Fruit fly (Drosophila melanogaster) whole organism, embryonic: ENCODE results near the gene PIG-B.

Experiments used
- C15 ChIP-seq: fragments of 200-800 bp; sonication (Bioruptor generic); IDR thresholded peaks from 3 replicates; pipeline ENCODE4 v1.3.6; 2022; ENCODE audit warnings: missing biosample characterization, missing genetic modification characterization
- CG10431 ChIP-seq: fragments of 200-800 bp; sonication (Bioruptor generic); optimal IDR thresholded peaks from 3 replicates; lab custom pipeline; 2018; ENCODE audit warnings: missing biosample characterization, mild to moderate bottlenecking, missing genetic modification characterization
- CG11456 ChIP-seq: fragments of 200-800 bp; sonication (Bioruptor generic); IDR thresholded peaks from 3 replicates; pipeline ENCODE4 v1.3.6; 2022; ENCODE audit warnings: missing biosample characterization, missing genetic modification characterization
- CG1233 ChIP-seq: fragments of 200-800 bp; sonication (Bioruptor generic); optimal IDR thresholded peaks from 4 replicates; lab custom pipeline; 2018; ENCODE audit warnings: missing biosample characterization, mild to moderate bottlenecking, missing genetic modification characterization
- CG12769 ChIP-seq: fragments of 200-800 bp; sonication (Bioruptor generic); optimal IDR thresholded peaks from 2 replicates; lab custom pipeline; 2019; ENCODE audit warnings: missing biosample characterization, mild to moderate bottlenecking, missing genetic modification characterization, moderate library complexity
- CG12942 ChIP-seq: fragments of 200-800 bp; sonication (Bioruptor generic); optimal IDR thresholded peaks from 3 replicates; lab custom pipeline; 2016; ENCODE audit warnings: missing biosample characterization, missing genetic modification characterization
- CG13894 ChIP-seq: fragments of 200-800 bp; sonication (Bioruptor generic); optimal IDR thresholded peaks from 3 replicates; lab custom pipeline; 2018; ENCODE audit warnings: missing biosample characterization, mild to moderate bottlenecking, missing genetic modification characterization, moderate library complexity
- CG14050 ChIP-seq: fragments of 200-800 bp; sonication (Bioruptor generic); IDR thresholded peaks from 3 replicates; pipeline ENCODE4 v1.3.6; 2022; ENCODE audit warnings: missing biosample characterization, missing genetic modification characterization
- CG1647 ChIP-seq: fragments of 200-800 bp; sonication (Bioruptor generic); optimal IDR thresholded peaks from 3 replicates; lab custom pipeline; 2016; ENCODE audit warnings: missing biosample characterization, missing genetic modification characterization
- CG17186 ChIP-seq: fragments of 200-800 bp; sonication (Bioruptor generic); optimal IDR thresholded peaks from 3 replicates; lab custom pipeline; 2017; ENCODE audit warnings: missing biosample characterization, missing genetic modification reagents, missing genetic modification characterization
- CG34224 ChIP-seq: fragments of 200-800 bp; sonication (Bioruptor generic); IDR thresholded peaks from 3 replicates; pipeline ENCODE4 v1.3.6; 2022; ENCODE audit warnings: missing biosample characterization, missing genetic modification characterization; ENCODE audit not compliant: partially characterized antibody
- CG4404 ChIP-seq: fragments of 200-800 bp; sonication (Bioruptor generic); IDR thresholded peaks from 2 replicates; pipeline ENCODE4 v1.3.6; 2022; ENCODE audit warnings: missing biosample characterization, missing genetic modification characterization
- CG6175 ChIP-seq: fragments of 200-800 bp; sonication (Bioruptor generic); IDR thresholded peaks from 3 replicates; pipeline ENCODE4 v1.3.6; 2022; ENCODE audit warnings: missing biosample characterization, missing genetic modification characterization
- CG7928 ChIP-seq: fragments of 200-800 bp; sonication (Bioruptor generic); optimal IDR thresholded peaks from 2 replicates; lab custom pipeline; 2017; ENCODE audit warnings: missing biosample characterization, mild to moderate bottlenecking, missing genetic modification characterization
- CG7963 ChIP-seq: fragments of 200-800 bp; sonication (Bioruptor generic); IDR thresholded peaks from 3 replicates; pipeline ENCODE4 v1.3.6; 2022; ENCODE audit warnings: missing biosample characterization, missing genetic modification characterization; ENCODE audit not compliant: partially characterized antibody
- CG8944 ChIP-seq: fragments of 200-800 bp; sonication (Bioruptor generic); optimal IDR thresholded peaks from 3 replicates; lab custom pipeline; 2016; ENCODE audit warnings: missing biosample characterization, missing genetic modification characterization
- CG9876 ChIP-seq: fragments of 200-800 bp; sonication (Bioruptor generic); optimal IDR thresholded peaks from 2 replicates; lab custom pipeline; 2016; ENCODE audit warnings: missing biosample characterization, missing genetic modification characterization
- Dek ChIP-seq: fragments of 200-800 bp; sonication (Bioruptor generic); optimal IDR thresholded peaks from 3 replicates; lab custom pipeline; 2019; ENCODE audit warnings: missing biosample characterization, mild to moderate bottlenecking, missing genetic modification characterization, moderate library complexity
- Ets65A ChIP-seq: fragments of 200-800 bp; sonication (Bioruptor generic); peaks from one replicate; lab custom pipeline; 2016; ENCODE audit warnings: missing biosample characterization, missing genetic modification characterization
- HLHmδ ChIP-seq: fragments of 200-800 bp; sonication (Bioruptor generic); optimal IDR thresholded peaks from 2 replicates; lab custom pipeline; 2018; ENCODE audit warnings: missing biosample characterization, mild to moderate bottlenecking, missing genetic modification characterization, moderate library complexity
- Lhr ChIP-seq: fragments of 200-800 bp; sonication (Bioruptor generic); optimal IDR thresholded peaks from 3 replicates; lab custom pipeline; 2017; ENCODE audit warnings: mild to moderate bottlenecking, missing biosample characterization, missing genetic modification reagents, missing genetic modification characterization
- MESR4 ChIP-seq: fragments of 200-800 bp; sonication (Bioruptor generic); optimal IDR thresholded peaks from 2 replicates; lab custom pipeline; 2018; ENCODE audit warnings: missing biosample characterization, mild to moderate bottlenecking, missing genetic modification characterization, moderate library complexity
- Oli ChIP-seq: fragments of 200-800 bp; sonication (Bioruptor generic); optimal IDR thresholded peaks from 2 replicates; lab custom pipeline; 2018; ENCODE audit warnings: missing biosample characterization, mild to moderate bottlenecking, missing genetic modification characterization, moderate library complexity
- Pdp1 ChIP-seq, 2 experiments: fragments of 200-800 bp; sonication (Bioruptor generic); optimal IDR thresholded peaks; 3 replicates each; lab custom pipeline; 2016; ENCODE audit warnings: missing biosample characterization in 2 of 2, missing genetic modification characterization in 2 of 2, mild to moderate bottlenecking in 1 of 2, moderate library complexity in 1 of 2
- ac ChIP-seq: fragments of 200-800 bp; sonication (Bioruptor generic); optimal IDR thresholded peaks from 3 replicates; lab custom pipeline; 2017; ENCODE audit warnings: missing biosample characterization, mild to moderate bottlenecking, missing genetic modification characterization
- ato ChIP-seq: fragments of 200-800 bp; sonication (Bioruptor generic); IDR thresholded peaks from 2 replicates; pipeline ENCODE4 v1.3.6; 2022; ENCODE audit warnings: missing biosample characterization, missing genetic modification characterization; ENCODE audit not compliant: partially characterized antibody
- az2 ChIP-seq: fragments of 200-800 bp; sonication (Bioruptor generic); optimal IDR thresholded peaks from 3 replicates; lab custom pipeline; 2016; ENCODE audit warnings: missing biosample characterization, missing genetic modification characterization
- cas ChIP-seq: fragments of 200-800 bp; sonication (Bioruptor generic); IDR thresholded peaks from 2 replicates; pipeline ENCODE4 v1.3.6; 2022; ENCODE audit warnings: missing biosample characterization, missing genetic modification characterization
- corto ChIP-seq: fragments of 200-800 bp; sonication (Bioruptor generic); optimal IDR thresholded peaks from 2 replicates; lab custom pipeline; 2016; ENCODE audit warnings: missing biosample characterization, mild to moderate bottlenecking, missing genetic modification characterization, moderate library complexity
- cwo ChIP-seq: fragments of 200-800 bp; sonication (Bioruptor generic); optimal IDR thresholded peaks from 3 replicates; lab custom pipeline; 2017; ENCODE audit warnings: missing biosample characterization, missing genetic modification characterization, mild to moderate bottlenecking, moderate library complexity, missing genetic modification reagents
- ems ChIP-seq: fragments of 200-800 bp; sonication (Bioruptor generic); optimal IDR thresholded peaks from 3 replicates; lab custom pipeline; 2016; ENCODE audit warnings: missing biosample characterization, missing genetic modification characterization
- fd64A ChIP-seq: fragments of 200-800 bp; sonication (Bioruptor generic); optimal IDR thresholded peaks from 3 replicates; lab custom pipeline; 2018; ENCODE audit warnings: missing biosample characterization, mild to moderate bottlenecking, missing genetic modification characterization
- gsb-n ChIP-seq: fragments of 200-800 bp; sonication (Bioruptor generic); optimal IDR thresholded peaks from 3 replicates; lab custom pipeline; 2018; ENCODE audit warnings: missing biosample characterization, mild to moderate bottlenecking, missing genetic modification characterization
- ham ChIP-seq: fragments of 200-800 bp; sonication (Bioruptor generic); IDR thresholded peaks from 2 replicates; pipeline ENCODE4 v1.3.6; 2022; ENCODE audit warnings: missing biosample characterization, missing genetic modification characterization
- jumu ChIP-seq: fragments of 200-800 bp; sonication (Bioruptor generic); optimal IDR thresholded peaks from 3 replicates; lab custom pipeline; 2016; ENCODE audit warnings: missing biosample characterization, missing genetic modification characterization
- odd ChIP-seq: fragments of 200-800 bp; sonication (Bioruptor generic); optimal IDR thresholded peaks from 2 replicates; lab custom pipeline; 2017; ENCODE audit warnings: missing biosample characterization, mild to moderate bottlenecking, missing genetic modification characterization
- pan ChIP-seq, 4 experiments: fragments of >200 bp in 3 of 4; fragments of 200-800 bp in 1 of 4; sonication (Bioruptor generic) in 1 of 4; optimal IDR thresholded peaks in 3 of 4; IDR thresholded peaks in 1 of 4; 2 replicates each; pipeline versions ENCODE4 v1.3.6 to Lab custom; 2017 to 2022; ENCODE audit warnings: missing biosample characterization in 2 of 4, missing genetic modification characterization in 2 of 4, mixed read lengths in 1 of 4
- peb ChIP-seq: fragments of 200-800 bp; sonication (Bioruptor generic); IDR thresholded peaks from 2 replicates; pipeline ENCODE4 v1.3.6; 2022; ENCODE audit warnings: missing biosample characterization, missing genetic modification characterization
- pfk ChIP-seq: fragments of 200-800 bp; sonication (Bioruptor generic); optimal IDR thresholded peaks from 2 replicates; lab custom pipeline; 2018; ENCODE audit warnings: missing biosample characterization, mild to moderate bottlenecking, missing genetic modification characterization, moderate library complexity
- pita ChIP-seq: fragments of 200-800 bp; sonication (Bioruptor generic); optimal IDR thresholded peaks from 2 replicates; lab custom pipeline; 2017; ENCODE audit warnings: missing biosample characterization, mild to moderate bottlenecking, missing genetic modification characterization
- prd ChIP-seq, 3 experiments: fragments of >200 bp in 2 of 3; fragments of 200-800 bp in 1 of 3; sonication (Bioruptor generic) in 1 of 3; optimal IDR thresholded peaks in 2 of 3; IDR thresholded peaks in 1 of 3; 2 replicates in 2 of 3; 3 replicates in 1 of 3; pipeline versions ENCODE4 v1.3.6 to Lab custom; 2017 to 2022; ENCODE audit warnings: missing biosample characterization in 1 of 3, missing genetic modification characterization in 1 of 3
- row ChIP-seq: fragments of 200-800 bp; sonication (Bioruptor generic); IDR thresholded peaks from 3 replicates; pipeline ENCODE4 v1.3.6; 2022; ENCODE audit warnings: missing biosample characterization, missing genetic modification characterization
- sqz ChIP-seq: fragments of 200-800 bp; sonication (Bioruptor generic); optimal IDR thresholded peaks from 3 replicates; lab custom pipeline; 2018; ENCODE audit warnings: missing biosample characterization, mild to moderate bottlenecking, missing genetic modification characterization
- tna ChIP-seq: fragments of 200-800 bp; sonication (Bioruptor generic); IDR thresholded peaks from 2 replicates; pipeline ENCODE4 v1.3.6; 2022; ENCODE audit warnings: missing biosample characterization, missing genetic modification characterization; ENCODE audit not compliant: partially characterized antibody
- vfl ChIP-seq: fragments of 200-800 bp; sonication (Bioruptor generic); optimal IDR thresholded peaks from 2 replicates; lab custom pipeline; 2016; ENCODE audit warnings: missing biosample characterization, missing genetic modification characterization
- z ChIP-seq: fragments of 200-800 bp; sonication (Bioruptor generic); IDR thresholded peaks from 3 replicates; pipeline ENCODE4 v1.3.6; 2022; ENCODE audit warnings: missing biosample characterization, missing genetic modification characterization
- zen2 ChIP-seq: fragments of 200-800 bp; sonication (Bioruptor generic); IDR thresholded peaks from 3 replicates; pipeline ENCODE4 v1.3.6; 2022; ENCODE audit warnings: missing biosample characterization, missing genetic modification characterization; ENCODE audit not compliant: partially characterized antibody

The PIG-B gene

DNA sequence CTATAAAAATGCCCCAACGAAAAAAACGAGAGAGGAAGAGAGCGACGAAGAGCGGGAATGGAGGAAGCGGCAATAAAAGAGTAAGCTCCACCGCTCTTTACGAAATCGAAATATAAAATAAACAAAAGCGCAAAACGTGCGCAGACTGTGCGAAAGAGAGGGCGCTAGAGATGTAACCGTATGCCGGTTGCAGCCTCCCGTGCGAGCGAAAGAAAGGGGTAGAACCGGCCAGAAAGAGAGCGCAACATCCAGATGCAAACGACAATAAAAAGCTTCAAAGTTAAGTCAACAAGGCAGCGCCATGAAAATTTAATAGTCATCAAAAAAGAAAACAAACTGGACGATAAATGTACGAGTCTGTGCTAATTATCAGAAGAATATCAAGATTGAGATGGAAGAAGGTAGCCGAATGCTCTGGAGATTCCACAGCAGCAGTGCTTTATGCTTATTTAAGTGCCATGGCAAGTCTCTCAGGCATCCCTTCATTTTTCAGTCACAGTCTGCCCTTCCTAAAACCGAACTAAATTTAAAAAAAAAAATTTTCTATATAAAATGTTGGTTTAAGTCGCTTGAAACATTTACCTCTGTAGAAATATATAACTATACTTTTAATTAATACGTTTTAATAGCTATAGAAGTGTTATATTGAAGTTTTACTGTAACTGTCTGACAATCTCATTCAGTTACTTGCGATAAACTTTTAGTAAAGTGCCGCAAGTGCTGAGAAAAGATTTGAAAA, 45.1 kb upstream of the PIG-B start (continued):
- no peak for TF ChIP-seq ac (GFP tag; lab: Kevin White, UChicago)
- TF ChIP-seq CG6175 (GFP tag; lab: Robert Waterston, UW): no peak
- TF ChIP-seq tna: no peak
- TF ChIP-seq cas (GFP tag; lab: Robert Waterston, UW): no peak
- TF ChIP-seq CG14050: peak; percentile 40; the same call in 1 of the 3 replicates
- TF ChIP-seq pita (GFP tag; lab: Kevin White, UChicago): no peak
- TF ChIP-seq pfk (GFP tag; lab: Kevin White, UChicago): peak; percentile 25
- peak; percentile 25 for TF ChIP-seq jumu (GFP tag; lab: Kevin White, UChicago)
- TF ChIP-seq Oli (tag; lab: Kevin White, UChicago): peak; percentile 83
- TF ChIP-seq zen2 (GFP tag; lab: Robert Waterston, UW): peak; percentile 29; the same call in 1 of the 3 replicates
- TF ChIP-seq CG17186: no peak
- no peak for TF ChIP-seq prd (optimal IDR thresholded peaks at IDR 0.05; lab: Kevin White, UChicago)
- TF ChIP-seq prd (GFP tag; IDR thresholded peaks at IDR 0.05; lab: Robert Waterston, UW): peak; percentile 76
- TF ChIP-seq Dek (tag; lab: Kevin White, UChicago): peak; percentile 78
- TF ChIP-seq ham (GFP tag; lab: Robert Waterston, UW): no peak
- peak; percentile 64 for TF ChIP-seq CG13894 (tag; lab: Kevin White, UChicago)
- TF ChIP-seq odd: peak; percentile 58
- peak; percentile 20 for TF ChIP-seq gsb-n (tag; lab: Kevin White, UChicago)
- peak; percentile 89 for TF ChIP-seq row (GFP tag; lab: Robert Waterston, UW)
- peak; percentile 15 for TF ChIP-seq CG7928 (GFP tag; lab: Kevin White, UChicago)
- peak; percentile 32 for TF ChIP-seq CG12769 (tag; lab: Kevin White, UChicago)
- no peak for TF ChIP-seq MESR4 (GFP tag; lab: Kevin White, UChicago)
- no peak for TF ChIP-seq pan (optimal IDR thresholded peaks at IDR 0.05; lab: Kevin White, UChicago)
- peak in 1 of 2 experiments; percentile 79 for TF ChIP-seq pan (GFP tag; optimal IDR thresholded peaks at IDR 0.05 in 1 of 2, IDR thresholded peaks at IDR 0.05 in 1 of 2)
- TF ChIP-seq CG1647 (GFP tag; lab: Kevin White, UChicago): no peak
- TF ChIP-seq peb (GFP tag; lab: Robert Waterston, UW): peak; percentile 56
- 0 out of 3 replicates have a peak, but pooled peaks have one; percentile 30 for TF ChIP-seq C15
- peak; percentile 78 for TF ChIP-seq CG1233 (GFP tag; lab: Kevin White, UChicago)
- TF ChIP-seq Pdp1 (GFP tag; optimal IDR thresholded peaks at IDR 0.05; lab: Kevin White, UChicago): peak; percentile 22 to 29
- TF ChIP-seq z (GFP tag; lab: Robert Waterston, UW): no peak
- no peak for TF ChIP-seq vfl (GFP tag; lab: Kevin White, UChicago)
- no peak for TF ChIP-seq ato (GFP tag; lab: Robert Waterston, UW)
- peak; percentile 2 for TF ChIP-seq ems (GFP tag; lab: Kevin White, UChicago)
- TF ChIP-seq CG11456 (GFP tag; lab: Robert Waterston, UW): peak; percentile 32; the same call in 1 of the 3 replicates
- peak; percentile 8 for TF ChIP-seq CG12942 (GFP tag; lab: Kevin White, UChicago)
- peak; percentile 51 for TF ChIP-seq sqz (GFP tag; lab: Kevin White, UChicago)
- no peak for TF ChIP-seq CG8944 (GFP tag; lab: Kevin White, UChicago)
- peak; percentile 38 for TF ChIP-seq fd64A (GFP tag; lab: Kevin White, UChicago)
- no peak for TF ChIP-seq CG7963 (GFP tag; lab: Robert Waterston, UW)
- TF ChIP-seq CG4404 (GFP tag; lab: Robert Waterston, UW): no peak
- TF ChIP-seq HLHmδ: no peak
- TF ChIP-seq CG9876: no peak
- no peak for TF ChIP-seq Ets65A (GFP tag; lab: Kevin White, UChicago)
- no peak for TF ChIP-seq Lhr
- peak; percentile 56 for TF ChIP-seq az2
- TF ChIP-seq CG34224 (GFP tag; lab: Robert Waterston, UW): peak; percentile 27; the same call in 1 of the 3 replicates
- TF ChIP-seq corto: peak; percentile 3
- peak; percentile 31 for TF ChIP-seq CG10431 (GFP tag; lab: Kevin White, UChicago)
- peak; percentile 95 for TF ChIP-seq cwo (GFP tag; lab: Kevin White, UChicago)
